Worm (Caenorhabditis elegans) whole organism, L4/young adult: Measurements from ENCODE around the gene Y26E6A.3.

Experiments
- W03F9.2 ChIP-seq: fragments of 150-350 bp; optimal IDR thresholded peaks from 2 replicates; lab custom pipeline; 2014; ENCODE audit warnings: missing biosample characterization, missing genetic modification characterization
- dao-5 ChIP-seq: sonication (generic microtip); optimal IDR thresholded peaks from 2 replicates; lab custom pipeline; 2016; ENCODE audit warnings: missing genotype, missing genetic modification characterization, moderate library complexity, missing compliant biosample characterization
- him-1 ChIP-seq: sonication (generic microtip); optimal IDR thresholded peaks from 2 replicates; lab custom pipeline; 2016; ENCODE audit warnings: missing genotype, missing genetic modification reagents, missing genetic modification characterization, missing compliant biosample characterization

Gene Y26E6A.3

DNA sequence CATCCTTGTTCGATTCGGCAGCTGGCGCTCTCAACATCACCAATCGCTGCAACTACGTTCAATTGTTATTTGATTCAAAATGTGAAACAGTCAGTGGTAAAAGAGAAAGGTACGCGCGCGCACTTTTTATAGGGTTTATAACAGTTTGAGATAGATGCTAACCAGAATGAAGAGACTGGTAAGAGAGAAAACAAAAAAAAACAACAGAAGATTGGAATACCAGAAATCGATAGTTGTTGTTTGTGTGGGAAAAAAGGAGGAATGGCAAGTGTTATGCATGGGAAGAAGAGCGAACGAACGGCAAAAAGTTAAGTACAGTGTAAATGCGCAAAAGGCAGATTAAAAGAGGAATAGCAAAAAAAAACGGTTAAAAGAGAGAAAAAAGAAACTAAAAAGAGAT, at the start of gene Y26E6A.3:
Gene Y26E6A.3 (minus strand): TSS at position 101 of the 400 bp plus-strand sequence.
- TF ChIP-seq dao-5 (tag; lab: Kevin White, UChicago) (no peak), W03F9.2 (tag; lab: Kevin White, UChicago) (no peak), him-1 (tag; lab: Kevin White, UChicago) (no peak)

DNA sequence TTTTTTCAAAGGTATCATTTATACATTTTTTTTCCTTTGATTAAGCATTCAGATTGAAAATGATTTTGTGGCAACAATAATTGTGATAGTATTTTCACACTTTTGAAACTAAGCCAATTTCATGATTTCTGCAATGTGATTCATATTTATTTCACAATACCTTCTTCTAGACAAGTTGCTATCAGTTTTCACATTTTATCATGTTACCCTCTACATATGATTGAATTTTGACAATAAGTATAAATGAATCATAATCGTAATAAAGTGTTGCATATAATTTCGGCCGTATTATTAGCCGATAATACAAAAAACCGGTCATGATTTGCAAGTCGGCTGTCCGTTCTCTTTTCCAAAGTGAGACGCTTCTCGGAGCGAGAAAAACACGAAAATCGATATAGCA, 49.6 kb upstream of the Y26E6A.3 start:
- no peak for TF ChIP-seq dao-5 (tag; lab: Kevin White, UChicago)
- no peak for TF ChIP-seq W03F9.2 (tag; lab: Kevin White, UChicago)
- TF ChIP-seq him-1 (tag; lab: Kevin White, UChicago): no peak

DNA sequence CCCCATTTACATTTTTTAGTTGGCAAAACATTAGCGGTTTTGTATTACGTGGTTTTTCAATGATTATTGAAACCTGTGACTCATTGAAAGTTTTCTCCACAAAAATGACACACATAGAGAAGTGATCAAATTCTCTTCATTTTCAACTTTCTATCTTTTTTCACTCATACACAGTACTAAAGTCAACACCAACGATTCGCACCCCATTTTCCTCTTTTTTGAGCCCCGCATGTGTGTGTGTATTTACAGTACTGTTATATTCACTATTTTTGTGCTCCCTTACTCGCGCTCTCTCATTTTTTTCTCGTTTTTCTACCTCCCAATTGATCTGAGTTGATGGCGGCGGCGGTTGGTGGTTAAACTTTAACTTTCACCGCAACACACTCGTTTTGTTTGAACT, 48.7 kb upstream of the Y26E6A.3 start:
- no peak for TF ChIP-seq W03F9.2 (tag; lab: Kevin White, UChicago)
- TF ChIP-seq him-1 (tag; lab: Kevin White, UChicago): no peak
- TF ChIP-seq dao-5 (tag; lab: Kevin White, UChicago): no peak

DNA sequence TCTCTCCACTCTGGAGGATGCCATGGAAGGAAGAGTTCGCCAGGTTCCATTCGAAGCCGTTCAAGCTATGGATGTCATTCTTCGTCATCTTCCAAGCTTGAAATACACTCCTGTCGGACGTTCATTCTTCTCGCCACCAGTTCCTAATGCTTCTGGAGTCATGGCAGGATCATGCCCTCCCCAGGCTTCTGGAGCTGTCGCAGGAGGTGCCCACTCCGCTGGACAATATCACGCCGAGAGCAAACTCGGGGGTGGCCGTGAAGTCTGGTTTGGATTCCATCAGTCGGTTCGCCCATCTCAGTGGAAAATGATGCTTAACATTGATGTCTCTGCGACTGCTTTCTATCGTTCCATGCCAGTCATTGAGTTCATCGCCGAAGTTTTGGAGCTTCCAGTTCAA, 42.6 kb upstream of the Y26E6A.3 start:
- no peak for TF ChIP-seq dao-5 (tag; lab: Kevin White, UChicago)
- TF ChIP-seq him-1 (tag; lab: Kevin White, UChicago): no peak
- no peak for TF ChIP-seq W03F9.2 (tag; lab: Kevin White, UChicago)

DNA sequence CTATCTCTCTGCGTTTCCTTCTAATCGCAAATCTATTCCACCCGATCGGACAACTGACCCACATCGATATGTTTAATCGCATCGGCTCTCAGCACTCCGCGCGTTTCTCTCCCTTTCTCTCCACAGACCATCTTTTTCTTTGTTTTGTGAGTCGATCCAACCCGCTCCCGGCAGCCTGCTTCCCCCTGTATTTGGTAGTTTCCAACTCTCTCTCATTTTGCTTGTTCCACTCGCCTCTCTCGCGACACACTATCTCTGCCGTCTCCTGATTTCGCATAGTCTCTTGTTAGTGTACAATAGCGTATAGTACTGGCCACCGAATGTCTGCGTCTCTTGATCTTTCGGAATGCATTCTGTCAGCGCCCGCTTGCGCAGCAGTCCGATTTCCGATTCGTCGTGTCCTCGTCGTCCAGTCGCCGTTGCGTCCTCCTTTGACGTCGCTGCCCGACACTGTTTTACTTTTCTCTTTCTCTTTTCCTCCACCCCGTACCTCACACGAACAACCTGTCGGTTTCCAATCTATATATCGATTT, 40.9 kb upstream of the Y26E6A.3 start:
- TF ChIP-seq W03F9.2 (tag; lab: Kevin White, UChicago): peak; percentile 25
- no peak for TF ChIP-seq dao-5 (tag; lab: Kevin White, UChicago)
- no peak for TF ChIP-seq him-1 (tag; lab: Kevin White, UChicago)

DNA sequence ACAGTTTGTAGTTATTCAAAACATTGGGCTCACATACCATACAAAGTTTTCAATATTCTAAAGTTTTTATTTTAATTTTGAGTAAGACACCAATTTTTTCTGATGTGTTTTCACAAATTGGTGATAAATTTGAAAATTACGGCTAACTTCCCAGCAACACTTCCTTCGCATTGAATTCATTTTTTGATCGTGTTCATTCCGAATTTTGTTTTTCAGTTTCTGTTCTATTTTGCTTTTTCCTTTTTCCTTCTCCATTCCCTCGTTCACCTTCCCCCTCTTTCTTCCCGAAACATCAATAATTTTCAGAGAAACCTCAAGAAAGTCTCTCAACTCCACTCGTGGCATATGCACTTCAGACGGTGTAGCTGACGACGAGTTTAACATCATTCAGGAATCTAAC, 39.1 kb upstream of the Y26E6A.3 start, which contains the start of gene alg-1:
Gene alg-1 (plus strand): TSS at position 301 of the 400 bp plus-strand sequence.
- TF ChIP-seq him-1 (tag; lab: Kevin White, UChicago) (no peak), W03F9.2 (tag; lab: Kevin White, UChicago) (no peak), dao-5 (tag; lab: Kevin White, UChicago) (no peak)

DNA sequence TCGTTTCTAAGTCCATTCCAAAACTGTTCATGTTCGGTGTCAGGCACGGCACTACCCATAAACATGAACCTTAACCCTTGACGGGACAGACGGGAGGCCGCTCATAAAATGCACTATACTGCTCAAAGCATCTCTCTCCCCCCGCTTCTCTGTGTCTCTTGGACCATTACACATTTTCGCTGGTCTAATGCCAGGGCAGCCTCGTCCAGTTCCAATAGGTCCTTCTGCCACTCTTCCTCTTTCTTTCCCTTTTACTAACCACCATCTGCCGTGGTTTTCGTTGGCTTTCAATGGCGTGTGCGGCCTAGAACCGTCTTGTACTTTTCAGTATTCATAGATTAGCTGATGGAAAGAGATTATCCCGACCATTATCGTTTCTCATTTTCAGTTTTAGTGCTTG, 38.4 kb upstream of the Y26E6A.3 start:
- TF ChIP-seq dao-5 (tag; lab: Kevin White, UChicago): no peak
- no peak for TF ChIP-seq him-1 (tag; lab: Kevin White, UChicago)

DNA sequence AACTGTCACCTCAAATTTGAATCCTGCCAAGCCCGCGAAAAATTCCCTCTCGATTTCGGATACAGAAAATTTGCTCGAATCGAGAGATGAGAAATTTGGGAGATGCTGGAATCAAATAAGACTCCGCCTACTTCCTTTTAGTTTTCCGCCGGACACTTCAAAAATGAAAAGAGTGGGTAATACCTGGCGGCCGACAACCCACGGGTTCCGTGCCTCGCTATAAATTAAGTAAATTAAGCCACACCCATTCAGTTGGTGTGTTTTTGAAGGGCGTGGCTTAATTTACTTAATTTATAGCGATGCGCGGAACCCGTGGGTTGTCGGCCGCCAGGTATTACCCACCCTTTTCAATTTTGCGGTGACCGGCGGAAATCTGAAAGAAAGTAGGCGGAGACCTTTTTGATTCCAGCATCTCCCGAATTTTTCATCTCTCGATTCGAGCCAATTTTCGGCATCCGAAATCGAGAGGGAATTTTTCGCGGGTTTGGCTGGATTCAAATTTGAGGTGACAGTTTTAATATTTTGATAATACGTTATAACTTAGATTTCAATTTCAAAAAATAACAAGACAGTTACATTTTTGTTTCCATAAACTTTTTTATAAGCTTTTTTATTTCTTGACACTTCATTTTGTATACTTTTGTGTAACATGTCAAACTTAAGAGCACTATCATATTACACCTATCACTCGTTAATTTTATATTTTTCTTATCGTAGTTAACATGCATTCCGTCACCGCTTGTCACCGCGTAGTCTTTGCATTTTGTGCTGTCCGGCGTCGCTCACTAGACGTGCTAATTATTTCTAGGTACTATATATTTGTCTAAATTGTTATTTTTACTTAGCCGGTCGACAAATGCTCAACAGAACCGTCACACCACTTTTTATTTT, 37.2 kb upstream of the Y26E6A.3 start:
- TF ChIP-seq him-1 (tag; lab: Kevin White, UChicago): no peak

DNA sequence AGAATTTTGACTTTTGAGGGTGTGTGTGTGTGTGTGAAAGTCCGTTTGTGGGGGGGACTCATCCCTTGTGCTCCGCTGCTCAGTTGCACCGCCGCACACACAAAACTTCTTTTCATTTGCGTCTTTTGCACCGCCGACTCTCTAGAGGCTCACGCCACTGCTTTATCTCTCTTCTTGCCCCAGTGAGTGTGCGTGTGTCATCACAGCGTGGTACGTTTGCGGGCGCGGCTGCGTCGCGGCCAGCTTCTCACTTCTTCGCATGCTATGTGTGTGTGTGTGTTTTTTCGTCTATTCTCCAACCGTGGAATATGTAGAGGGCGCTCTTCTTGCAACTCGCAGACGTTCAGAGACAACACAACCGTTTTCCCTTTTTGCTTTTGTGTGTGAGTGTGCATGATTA, 35.8 kb upstream of the Y26E6A.3 start:
- TF ChIP-seq W03F9.2 (tag; lab: Kevin White, UChicago) (no peak), him-1 (tag; lab: Kevin White, UChicago) (peak; percentile 68), dao-5 (tag; lab: Kevin White, UChicago) (no peak)

DNA sequence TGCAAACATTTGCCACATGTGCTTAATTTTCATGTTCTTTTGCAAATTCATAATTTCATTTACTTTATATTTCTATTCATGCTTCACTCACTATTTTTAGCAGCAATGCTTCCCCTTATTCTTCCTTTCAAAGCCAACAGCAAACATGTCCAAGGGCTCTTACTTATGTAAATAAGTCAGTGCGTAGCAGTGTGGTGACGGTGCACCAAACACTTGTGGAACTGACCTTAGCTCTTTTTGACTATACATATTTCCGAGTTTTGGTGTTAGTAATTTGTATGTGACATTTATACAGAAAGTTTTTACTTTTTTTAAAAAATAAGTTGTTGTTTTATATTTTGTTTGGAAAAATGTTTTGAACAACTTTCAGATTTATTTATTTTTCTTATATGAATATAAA, 35.3 kb upstream of the Y26E6A.3 start:
- TF ChIP-seq W03F9.2 (tag; lab: Kevin White, UChicago): no peak
- no peak for TF ChIP-seq dao-5 (tag; lab: Kevin White, UChicago)
- TF ChIP-seq him-1 (tag; lab: Kevin White, UChicago): no peak

DNA sequence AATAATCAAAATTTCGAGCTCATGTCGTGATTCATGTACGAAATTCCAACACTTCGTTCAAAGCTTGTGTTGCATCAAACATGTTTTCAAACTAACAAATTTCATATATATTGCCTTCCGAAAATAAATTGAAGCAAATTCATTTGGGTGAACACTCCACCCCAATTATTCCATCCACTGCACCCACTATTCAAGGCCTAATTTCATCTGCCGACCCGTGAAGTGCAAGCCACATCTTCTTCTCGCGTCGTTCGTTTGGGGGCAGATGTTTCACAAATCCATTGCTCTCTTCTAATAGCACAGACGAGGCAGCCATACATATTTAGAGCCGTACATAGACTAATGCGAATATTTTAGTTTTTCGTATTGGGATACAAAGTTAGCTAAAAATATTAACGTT, 34.4 kb upstream of the Y26E6A.3 start:
- TF ChIP-seq him-1 (tag; lab: Kevin White, UChicago) (no peak), W03F9.2 (tag; lab: Kevin White, UChicago) (no peak), dao-5 (tag; lab: Kevin White, UChicago) (no peak)

DNA sequence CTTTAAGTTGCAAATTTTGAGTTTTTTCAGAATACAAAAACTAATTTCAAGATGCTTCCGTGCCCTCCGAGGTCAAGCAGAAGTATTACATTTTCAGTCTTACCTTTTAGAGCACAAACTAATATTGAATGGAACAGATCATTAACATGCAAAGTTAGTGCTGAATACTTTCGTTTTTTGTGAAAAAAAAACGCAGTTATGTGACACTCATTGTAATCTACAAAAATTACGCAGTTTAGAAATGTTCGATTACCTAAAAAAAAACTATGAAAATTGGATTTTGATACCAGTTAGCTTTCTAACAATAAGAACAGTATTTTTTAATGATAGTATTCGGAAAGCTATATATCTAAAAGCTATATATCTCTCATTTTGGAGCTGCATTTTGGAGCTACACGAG, 32.1 kb upstream of the Y26E6A.3 start:
- TF ChIP-seq W03F9.2 (tag; lab: Kevin White, UChicago) (no peak), him-1 (tag; lab: Kevin White, UChicago) (no peak), dao-5 (tag; lab: Kevin White, UChicago) (no peak)

DNA sequence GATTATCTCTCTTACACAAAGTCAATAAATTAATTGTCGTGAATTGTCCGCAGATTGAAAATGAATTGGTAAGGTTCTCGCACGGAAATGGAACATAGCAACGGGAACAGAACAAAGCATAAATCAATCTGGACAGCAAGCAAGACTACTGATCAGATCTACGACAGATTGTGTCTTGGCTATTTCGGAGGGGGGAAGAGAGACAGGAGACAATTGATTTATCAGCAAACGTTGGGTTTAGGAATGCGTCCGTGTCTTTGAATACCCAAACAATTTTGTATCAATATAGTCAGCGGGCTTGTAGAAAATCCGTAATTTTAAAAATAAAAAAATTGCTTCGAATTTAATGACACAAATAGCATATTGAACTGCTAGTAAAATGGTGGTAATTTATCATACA, 31.5 kb upstream of the Y26E6A.3 start:
- no peak for TF ChIP-seq W03F9.2 (tag; lab: Kevin White, UChicago)
- no peak for TF ChIP-seq dao-5 (tag; lab: Kevin White, UChicago)
- TF ChIP-seq him-1 (tag; lab: Kevin White, UChicago): no peak

DNA sequence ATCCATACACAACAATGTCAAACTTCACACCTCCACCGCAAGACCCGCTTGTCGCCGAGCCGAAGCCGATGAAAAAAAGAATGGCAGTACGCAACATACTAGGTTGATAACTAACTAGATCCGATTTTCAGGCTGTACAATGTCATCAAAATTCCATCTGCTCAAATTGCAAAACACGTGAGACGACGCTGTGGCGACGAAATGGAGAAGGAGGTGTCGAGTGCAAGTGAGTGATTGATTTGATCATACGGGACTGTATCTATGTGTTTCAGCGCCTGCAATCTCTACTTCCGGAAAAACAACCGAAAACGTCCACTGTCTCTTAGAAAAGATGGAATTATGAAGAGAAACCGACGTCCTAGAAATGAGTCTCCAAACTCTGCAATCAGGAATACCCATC, 30.5 kb upstream of the Y26E6A.3 start:
- no peak for TF ChIP-seq dao-5 (tag; lab: Kevin White, UChicago)
- no peak for TF ChIP-seq him-1 (tag; lab: Kevin White, UChicago)
- TF ChIP-seq W03F9.2 (tag; lab: Kevin White, UChicago): no peak
